Worm (Caenorhabditis elegans) whole organism, mixed stage, embryonic: ENCODE results near the gene F42A9.17.

Source experiments
- M03D4.4 ChIP-seq: sonication (generic microtip); optimal IDR thresholded peaks from 2 replicates; lab custom pipeline; 2017; ENCODE audit warnings: mild to moderate bottlenecking, missing genetic modification characterization, missing compliant biosample characterization
- bed-3 ChIP-seq: fragments of 200-800 bp; sonication (Bioruptor generic); optimal IDR thresholded peaks from 3 replicates; lab custom pipeline; 2018; ENCODE audit warnings: mild to moderate bottlenecking, missing genetic modification characterization, moderate library complexity, missing compliant biosample characterization
- blmp-1 ChIP-seq: fragments of 150-350 bp; optimal IDR thresholded peaks from 2 replicates; lab custom pipeline; 2014; ENCODE audit warnings: missing biosample characterization, missing genetic modification characterization
- ceh-39 ChIP-seq: fragments of 150-350 bp; optimal IDR thresholded peaks from 2 replicates; lab custom pipeline; 2014; ENCODE audit warnings: missing biosample characterization, missing genetic modification characterization
- ceh-43 ChIP-seq: fragments of 200-800 bp; sonication (Bioruptor generic); optimal IDR thresholded peaks from 2 replicates; lab custom pipeline; 2018; ENCODE audit warnings: mild to moderate bottlenecking, missing genetic modification characterization, moderate library complexity, missing compliant biosample characterization
- ceh-83 ChIP-seq: fragments of 200-800 bp; sonication (Bioruptor generic); optimal IDR thresholded peaks from 2 replicates; lab custom pipeline; 2018; ENCODE audit warnings: mild to moderate bottlenecking, missing genetic modification characterization, missing compliant biosample characterization
- ces-1 ChIP-seq: fragments of 150-350 bp; optimal IDR thresholded peaks from 2 replicates; lab custom pipeline; 2014; ENCODE audit warnings: missing biosample characterization, missing genetic modification reagents, missing genetic modification characterization
- cnd-1 ChIP-seq: fragments of 200-800 bp; sonication (Bioruptor generic); optimal IDR thresholded peaks from 2 replicates; lab custom pipeline; 2018; ENCODE audit warnings: mild to moderate bottlenecking, missing genetic modification characterization, missing compliant biosample characterization
- drap-1 ChIP-seq: fragments of 200-800 bp; sonication (Bioruptor generic); optimal IDR thresholded peaks from 3 replicates; lab custom pipeline; 2018; ENCODE audit warnings: mild to moderate bottlenecking, missing genetic modification characterization, missing compliant biosample characterization
- elt-1 ChIP-seq: sonication (generic microtip); optimal IDR thresholded peaks from 2 replicates; lab custom pipeline; 2017; ENCODE audit warnings: missing genetic modification characterization, mild to moderate bottlenecking, missing compliant biosample characterization, antibody characterized with exemption, moderate library complexity, borderline replicate concordance; ENCODE audit not compliant: insufficient read depth
- elt-3 ChIP-seq: fragments of 150-350 bp; optimal IDR thresholded peaks from 2 replicates; lab custom pipeline; 2014; ENCODE audit warnings: missing biosample characterization, missing genetic modification characterization
- flh-1 ChIP-seq: fragments of 200-800 bp; sonication (Bioruptor generic); optimal IDR thresholded peaks from 2 replicates; lab custom pipeline; 2018; ENCODE audit warnings: mild to moderate bottlenecking, missing genetic modification characterization, moderate library complexity, missing compliant biosample characterization
- ham-2 ChIP-seq: fragments of 200-800 bp; sonication (Bioruptor generic); optimal IDR thresholded peaks from 2 replicates; lab custom pipeline; 2018; ENCODE audit warnings: mild to moderate bottlenecking, missing genetic modification characterization, missing compliant biosample characterization
- hlh-1 ChIP-seq: fragments of 150-350 bp; optimal IDR thresholded peaks from 2 replicates; lab custom pipeline; 2014; ENCODE audit warnings: missing biosample characterization, missing genetic modification reagents, missing genetic modification characterization
- lin-13 ChIP-seq: fragments of 150-350 bp; optimal IDR thresholded peaks from 2 replicates; lab custom pipeline; 2014; ENCODE audit warnings: missing biosample characterization, missing genetic modification characterization
- lin-32 ChIP-seq: fragments of 200-800 bp; sonication (Bioruptor generic); optimal IDR thresholded peaks from 2 replicates; lab custom pipeline; 2018; ENCODE audit warnings: mild to moderate bottlenecking, missing genetic modification characterization, missing compliant biosample characterization
- lsy-2 ChIP-seq: fragments of 150-350 bp; optimal IDR thresholded peaks from 2 replicates; lab custom pipeline; 2014; ENCODE audit warnings: missing biosample characterization, missing genetic modification characterization
- mab-5 ChIP-seq: fragments of 150-350 bp; optimal IDR thresholded peaks from 2 replicates; lab custom pipeline; 2014; ENCODE audit warnings: missing biosample characterization, missing genetic modification characterization
- mep-1 ChIP-seq: fragments of 150-350 bp; optimal IDR thresholded peaks from 2 replicates; lab custom pipeline; 2017; ENCODE audit warnings: missing biosample characterization, missing genetic modification reagents, missing genetic modification characterization, inconsistent platforms
- mls-2 ChIP-seq: sonication (generic microtip); optimal IDR thresholded peaks from 2 replicates; lab custom pipeline; 2016; ENCODE audit warnings: mild to moderate bottlenecking, missing genetic modification characterization, moderate library complexity, missing compliant biosample characterization
- nhr-12 ChIP-seq: fragments of 150-350 bp; optimal IDR thresholded peaks from 2 replicates; lab custom pipeline; 2014; ENCODE audit warnings: missing biosample characterization, missing genetic modification characterization
- nhr-2 ChIP-seq: fragments of 150-350 bp; optimal IDR thresholded peaks from 2 replicates; lab custom pipeline; 2014; ENCODE audit warnings: missing biosample characterization, missing genetic modification characterization
- nhr-237 ChIP-seq: fragments of 150-350 bp; optimal IDR thresholded peaks from 2 replicates; lab custom pipeline; 2014; ENCODE audit warnings: missing biosample characterization, missing genetic modification characterization
- nhr-28 ChIP-seq: fragments of 150-350 bp; optimal IDR thresholded peaks from 2 replicates; lab custom pipeline; 2014; ENCODE audit warnings: missing biosample characterization, missing genetic modification characterization
- pha-4 ChIP-seq: fragments of 150-350 bp; optimal IDR thresholded peaks from 2 replicates; lab custom pipeline; 2018; ENCODE audit warnings: missing biosample characterization, missing genetic modification reagents, missing genetic modification characterization
- sem-2 ChIP-seq: fragments of 200-800 bp; sonication (Bioruptor generic); optimal IDR thresholded peaks from 2 replicates; lab custom pipeline; 2018; ENCODE audit warnings: mild to moderate bottlenecking, missing genetic modification characterization, missing compliant biosample characterization
- snpc-4 ChIP-seq: fragments of 150-350 bp; optimal IDR thresholded peaks from 2 replicates; lab custom pipeline; 2014; ENCODE audit warnings: missing biosample characterization, missing genetic modification characterization
- sptf-1 ChIP-seq: sonication (generic microtip); optimal IDR thresholded peaks from 2 replicates; lab custom pipeline; 2017; ENCODE audit warnings: mild to moderate bottlenecking, missing genetic modification characterization, moderate library complexity, missing compliant biosample characterization
- tbx-8 ChIP-seq: fragments of 200-800 bp; sonication (Bioruptor generic); optimal IDR thresholded peaks from 2 replicates; lab custom pipeline; 2018; ENCODE audit warnings: mild to moderate bottlenecking, missing genetic modification characterization, moderate library complexity, missing compliant biosample characterization
- unc-120 ChIP-seq: sonication (generic microtip); optimal IDR thresholded peaks from 2 replicates; lab custom pipeline; 2017; ENCODE audit warnings: missing genetic modification characterization, missing compliant biosample characterization; ENCODE audit not compliant: poor library complexity, severe bottlenecking
- unc-39 ChIP-seq: fragments of 150-350 bp; optimal IDR thresholded peaks from 2 replicates; lab custom pipeline; 2014; ENCODE audit warnings: missing biosample characterization, missing genetic modification characterization
- unc-62 ChIP-seq: fragments of 150-350 bp; optimal IDR thresholded peaks from 2 replicates; lab custom pipeline; 2014; ENCODE audit warnings: missing biosample characterization, missing genetic modification reagents, missing genetic modification characterization
- zip-8 ChIP-seq: fragments of 150-350 bp; optimal IDR thresholded peaks from 2 replicates; lab custom pipeline; 2014; ENCODE audit warnings: missing biosample characterization, missing genetic modification characterization
- ztf-11 ChIP-seq: fragments of 150-350 bp; optimal IDR thresholded peaks from 2 replicates; lab custom pipeline; 2014; ENCODE audit warnings: missing biosample characterization, missing genetic modification characterization

Gene F42A9.17

DNA sequence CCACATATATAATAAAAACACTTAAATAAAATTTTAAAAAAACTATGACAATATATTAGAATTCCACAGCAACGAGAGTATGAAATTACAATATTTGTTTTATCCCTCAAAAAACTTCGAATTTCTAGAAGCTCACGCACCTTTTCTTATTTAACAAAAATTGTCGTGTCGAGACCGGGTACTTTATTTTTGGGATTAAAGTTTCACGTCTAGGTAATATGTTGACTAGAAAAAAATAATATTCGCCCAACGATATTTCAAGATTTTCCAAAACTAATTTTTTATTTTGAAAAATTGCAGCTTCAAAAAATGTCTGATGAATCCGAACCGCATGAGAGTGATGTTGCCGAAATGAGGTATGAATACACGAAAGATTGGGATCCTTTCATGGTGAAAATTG, 32.7 kb upstream of the F42A9.17 start, which contains the start of gene C49C8.3:
C49C8.3 (plus strand) TSS at position 301 of the 400 bp plus-strand sequence.
- no peak for TF ChIP-seq bed-3 (GFP tag; lab: Kevin White, UChicago)
- no peak for TF ChIP-seq nhr-237 (tag; lab: Kevin White, UChicago)
- no peak for TF ChIP-seq cnd-1 (tag; lab: Kevin White, UChicago)
- no peak for TF ChIP-seq zip-8 (tag; lab: Kevin White, UChicago)
- no peak for TF ChIP-seq ces-1 (GFP tag; lab: Kevin White, UChicago)
- no peak for TF ChIP-seq drap-1 (GFP tag; lab: Kevin White, UChicago)
- no peak for TF ChIP-seq ceh-43 (GFP tag; lab: Kevin White, UChicago)
- TF ChIP-seq flh-1 = no peak
- no peak for TF ChIP-seq unc-62

DNA sequence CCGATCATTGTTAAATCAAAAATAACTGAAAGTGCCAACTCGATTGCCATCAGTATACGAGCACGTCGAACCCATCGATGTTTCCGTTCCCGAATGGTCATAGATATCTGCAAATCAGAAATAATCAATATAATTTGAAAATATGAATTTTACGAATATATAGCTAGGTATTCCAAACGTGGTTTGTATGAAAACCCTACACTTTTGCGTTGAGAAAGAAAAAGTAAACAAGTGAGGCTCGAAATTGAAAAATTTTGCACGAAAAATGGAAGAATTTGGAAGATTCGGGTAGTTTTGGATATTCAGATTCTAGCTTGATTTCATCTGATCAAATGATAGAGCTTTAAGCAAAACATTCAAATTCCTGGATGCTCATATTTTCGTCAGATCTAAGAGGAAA, 27.0 kb upstream of the F42A9.17 start, which contains the start of gene F42A9.9:
F42A9.9 (minus strand) TSS at position 101 of the 400 bp plus-strand sequence.
- TF ChIP-seq lsy-2 (tag; lab: Kevin White, UChicago) (no peak), tbx-8 (GFP tag; lab: Kevin White, UChicago) (no peak), sptf-1 (tag; lab: Kevin White, UChicago) (no peak), ces-1 (GFP tag; lab: Kevin White, UChicago) (no peak), unc-62 (no peak), hlh-1 (tag; lab: Kevin White, UChicago) (no peak), drap-1 (GFP tag; lab: Kevin White, UChicago) (no peak), ceh-83 (GFP tag; lab: Kevin White, UChicago) (no peak), unc-39 (tag; lab: Kevin White, UChicago) (no peak), nhr-12 (no peak), nhr-2 (no peak), blmp-1 (tag; lab: Kevin White, UChicago) (no peak), mls-2 (tag; lab: Kevin White, UChicago) (no peak), elt-3 (tag; lab: Kevin White, UChicago) (no peak)
- TF ChIP-seq, all 35 proteins: peak for 0

DNA sequence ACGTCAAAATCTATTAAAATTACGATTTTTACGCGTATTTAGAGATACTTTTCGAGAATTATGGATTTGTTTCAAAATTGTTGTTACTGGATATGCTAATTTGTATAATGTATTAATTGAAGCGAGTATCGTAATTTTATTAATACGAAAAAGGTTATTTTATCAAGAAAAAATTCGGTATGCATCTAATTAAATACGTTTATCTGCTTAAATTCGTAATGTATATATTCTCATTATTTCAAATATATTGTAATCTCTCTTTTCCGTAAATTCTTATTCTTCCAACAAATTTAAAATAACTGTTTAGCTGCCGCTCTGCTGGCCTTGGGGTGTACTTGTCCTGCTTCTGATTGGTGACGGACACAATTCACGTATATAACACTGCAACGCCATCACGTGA, 19.3 kb upstream of the F42A9.17 start, which contains the start of gene dgk-4:
dgk-4 (plus strand) TSS at position 301 of the 400 bp plus-strand sequence.
- TF ChIP-seq tbx-8 (GFP tag; lab: Kevin White, UChicago) = no peak
- TF ChIP-seq unc-120 = no peak
- TF ChIP-seq ham-2 = no peak
- no peak for TF ChIP-seq M03D4.4 (tag; lab: Kevin White, UChicago)
- TF ChIP-seq blmp-1 (tag; lab: Kevin White, UChicago) = no peak
- no peak for TF ChIP-seq sem-2 (GFP tag; lab: Kevin White, UChicago)
- TF ChIP-seq cnd-1 (tag; lab: Kevin White, UChicago) = no peak

DNA sequence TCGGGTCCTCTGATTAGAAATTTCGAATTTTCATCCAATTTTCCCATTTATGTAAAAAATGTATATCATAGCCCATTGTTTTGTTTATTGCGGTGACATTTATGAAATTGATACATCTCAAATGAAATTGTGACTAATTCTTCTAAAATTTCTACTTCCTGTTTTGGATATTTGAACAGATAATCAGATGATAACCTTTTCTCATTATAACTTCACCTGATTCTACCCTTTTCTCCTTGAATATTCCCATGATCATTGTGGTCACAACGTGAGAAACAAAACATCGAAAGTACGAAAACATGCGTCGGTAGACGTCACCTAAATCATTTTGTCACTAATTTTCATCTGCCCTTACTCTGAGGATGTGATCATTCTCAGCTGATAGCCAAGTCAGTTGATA, 18.5 kb upstream of the F42A9.17 start:
- TF ChIP-seq mep-1 (tag; lab: Kevin White, UChicago) (no peak), cnd-1 (tag; lab: Kevin White, UChicago) (no peak), M03D4.4 (tag; lab: Kevin White, UChicago) (no peak), ceh-39 (tag; lab: Kevin White, UChicago) (no peak), nhr-12 (no peak), ztf-11 (no peak), bed-3 (GFP tag; lab: Kevin White, UChicago) (no peak), nhr-2 (no peak), ham-2 (no peak), tbx-8 (GFP tag; lab: Kevin White, UChicago) (no peak), ceh-43 (GFP tag; lab: Kevin White, UChicago) (no peak), mab-5 (no peak), lin-32 (no peak), pha-4 (tag; lab: Kevin White, UChicago) (no peak), ces-1 (GFP tag; lab: Kevin White, UChicago) (no peak)

DNA sequence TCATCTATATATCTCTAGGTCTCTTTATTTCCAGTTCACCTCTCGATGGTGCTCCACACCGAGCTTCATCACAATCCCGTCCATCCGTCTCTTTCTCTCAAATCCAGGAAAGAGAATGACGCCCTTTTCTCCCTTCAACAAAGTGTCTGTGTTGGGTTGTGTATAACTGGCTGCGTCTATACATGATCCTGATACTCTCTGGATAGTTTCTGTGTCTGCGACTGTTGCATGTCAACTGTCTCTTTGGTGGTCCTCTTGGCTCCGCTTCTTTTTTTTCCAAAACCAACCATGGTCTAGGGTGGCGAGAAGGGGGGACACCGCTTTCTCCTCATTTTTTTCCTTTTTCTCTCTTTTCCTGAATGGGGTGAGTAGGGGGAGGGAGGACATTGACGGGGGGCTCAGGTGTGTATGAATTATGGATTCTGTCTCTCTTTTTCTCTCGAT, 17.9 kb upstream of the F42A9.17 start:
- TF ChIP-seq blmp-1 (tag; lab: Kevin White, UChicago) = no peak
- TF ChIP-seq ces-1 (GFP tag; lab: Kevin White, UChicago) = peak; percentile 27
- no peak for TF ChIP-seq snpc-4 (tag; lab: Kevin White, UChicago)
- peak; percentile 94 for TF ChIP-seq unc-120
- no peak for TF ChIP-seq pha-4 (tag; lab: Kevin White, UChicago)
- TF ChIP-seq nhr-28 (tag; lab: Kevin White, UChicago) = no peak
- TF ChIP-seq mep-1 (tag; lab: Kevin White, UChicago) = no peak
- no peak for TF ChIP-seq flh-1
- TF ChIP-seq nhr-12 = no peak
- no peak for TF ChIP-seq lin-32
- peak; percentile 4 for TF ChIP-seq drap-1 (GFP tag; lab: Kevin White, UChicago)
- TF ChIP-seq mab-5 = no peak
- TF ChIP-seq lsy-2 (tag; lab: Kevin White, UChicago) = no peak
- no peak for TF ChIP-seq mls-2 (tag; lab: Kevin White, UChicago)
- TF ChIP-seq nhr-237 (tag; lab: Kevin White, UChicago) = peak; percentile 1
- no peak for TF ChIP-seq sptf-1 (tag; lab: Kevin White, UChicago)
- TF ChIP-seq zip-8 (tag; lab: Kevin White, UChicago) = no peak
- TF ChIP-seq ztf-11 = no peak
- TF ChIP-seq hlh-1 (tag; lab: Kevin White, UChicago) = peak; percentile 59
- TF ChIP-seq M03D4.4 (tag; lab: Kevin White, UChicago) = no peak
- TF ChIP-seq elt-3 (tag; lab: Kevin White, UChicago) = no peak
- TF ChIP-seq elt-1 (tag; lab: Kevin White, UChicago) = no peak
- TF ChIP-seq ceh-83 (GFP tag; lab: Kevin White, UChicago) = no peak
- peak; percentile 67 for TF ChIP-seq unc-62
- no peak for TF ChIP-seq bed-3 (GFP tag; lab: Kevin White, UChicago)
- no peak for TF ChIP-seq lin-13 (tag; lab: Kevin White, UChicago)
- TF ChIP-seq ceh-39 (tag; lab: Kevin White, UChicago) = no peak
